Fruit fly (Drosophila melanogaster) Kc167 (cell line): Measurements from ENCODE around the gene CG12320.

ENCODE experiments used
- Myc ChIP-seq: fragments of >200 bp; optimal IDR thresholded peaks from 2 replicates; lab custom pipeline; 2017; ENCODE audit warnings: missing external identifiers
- Sin3A ChIP-seq: fragments of >200 bp; optimal IDR thresholded peaks from 2 replicates; lab custom pipeline; 2018; ENCODE audit warnings: missing external identifiers
- h ChIP-seq: fragments of >200 bp; optimal IDR thresholded peaks from 3 replicates; lab custom pipeline; 2018; ENCODE audit warnings: missing external identifiers
- insv ChIP-seq: fragments of >200 bp; optimal IDR thresholded peaks from 3 replicates; lab custom pipeline; 2018; ENCODE audit warnings: missing external identifiers
- psq ChIP-seq: fragments of >200 bp; optimal IDR thresholded peaks from 2 replicates; lab custom pipeline; 2017; ENCODE audit warnings: missing external identifiers
- ttk ChIP-seq: sonication (Bioruptor generic); optimal IDR thresholded peaks from 2 replicates; lab custom pipeline; 2017; ENCODE audit warnings: missing external identifiers

Gene CG12320

dm6 chr3R:18288677-18289076 lies 36.1 kb upstream of the CG12320 start, which contains the start of gene CG7131:
CG7131 (minus strand) TSS chr3R:18288777.
- TF ChIP-seq Myc (no peak), psq (lab: Kevin White, UChicago) (no peak), ttk (lab: Kevin White, UChicago) (no peak), h (lab: Kevin White, UChicago) (no peak), insv (no peak), Sin3A (lab: Kevin White, UChicago) (no peak)

- TF ChIP-seq h (lab: Kevin White, UChicago): no peak
- TF ChIP-seq insv: no peak
- TF ChIP-seq Sin3A (lab: Kevin White, UChicago): no peak
- TF ChIP-seq Myc: no peak
- TF ChIP-seq psq (lab: Kevin White, UChicago): no peak
- TF ChIP-seq ttk (lab: Kevin White, UChicago): no peak
Observed at dm6 chr3R:18283441-18283840, 30.9 kb upstream of the CG12320 start, which contains the start of the genes CG14312 and CG8064. CG14312 (minus strand) TSS chr3R:18283528. CG8064 (plus strand) TSS chr3R:18283660.

- no peak for TF ChIP-seq Sin3A (lab: Kevin White, UChicago)
- TF ChIP-seq ttk (lab: Kevin White, UChicago): no peak
- TF ChIP-seq Myc: no peak
- no peak for TF ChIP-seq psq (lab: Kevin White, UChicago)
- TF ChIP-seq insv: no peak
- TF ChIP-seq h (lab: Kevin White, UChicago): no peak
Observed at dm6 chr3R:18280866-18281473, 28.4 kb upstream of the CG12320 start.

- TF ChIP-seq Myc (no peak), ttk (lab: Kevin White, UChicago) (no peak), h (lab: Kevin White, UChicago) (no peak), Sin3A (lab: Kevin White, UChicago) (no peak), insv (no peak), psq (lab: Kevin White, UChicago) (no peak)
Observed at dm6 chr3R:18280133-18280532, 27.6 kb upstream of the CG12320 start.

- no peak for TF ChIP-seq Myc
- no peak for TF ChIP-seq psq (lab: Kevin White, UChicago)
- no peak for TF ChIP-seq Sin3A (lab: Kevin White, UChicago)
- no peak for TF ChIP-seq ttk (lab: Kevin White, UChicago)
- no peak for TF ChIP-seq h (lab: Kevin White, UChicago)
- no peak for TF ChIP-seq insv
Observed at dm6 chr3R:18279494-18279893, 27.0 kb upstream of the CG12320 start, which contains the start of gene CG7142. CG7142 (minus strand) TSS chr3R:18279522.

dm6 chr3R:18277406-18277805 lies 24.9 kb upstream of the CG12320 start:
- TF ChIP-seq ttk (lab: Kevin White, UChicago): no peak

dm6 chr3R:18276688-18277087 lies 24.2 kb upstream of the CG12320 start:
- no peak for TF ChIP-seq insv
- TF ChIP-seq Myc: no peak
- TF ChIP-seq h (lab: Kevin White, UChicago): no peak
- TF ChIP-seq Sin3A (lab: Kevin White, UChicago): no peak
- no peak for TF ChIP-seq ttk (lab: Kevin White, UChicago)
- no peak for TF ChIP-seq psq (lab: Kevin White, UChicago)

dm6 chr3R:18275113-18275782 lies 22.7 kb upstream of the CG12320 start:
- TF ChIP-seq insv: no peak

- TF ChIP-seq insv: no peak
- no peak for TF ChIP-seq psq (lab: Kevin White, UChicago)
- TF ChIP-seq Myc: no peak
- TF ChIP-seq h (lab: Kevin White, UChicago): no peak
- TF ChIP-seq Sin3A (lab: Kevin White, UChicago): no peak
- no peak for TF ChIP-seq ttk (lab: Kevin White, UChicago)
Observed at dm6 chr3R:18274328-18275098, 22.0 kb upstream of the CG12320 start, which contains the start of the genes Vps39 and eIF1A. Vps39 (minus strand) TSS chr3R:18274446. eIF1A (plus strand) TSS chr3R:18274665.

- TF ChIP-seq psq (lab: Kevin White, UChicago) (no peak), ttk (lab: Kevin White, UChicago) (no peak), Sin3A (lab: Kevin White, UChicago) (no peak)
Observed at dm6 chr3R:18269744-18270348, 17.3 kb upstream of the CG12320 start.

- TF ChIP-seq Sin3A (lab: Kevin White, UChicago): no peak
- no peak for TF ChIP-seq psq (lab: Kevin White, UChicago)
- TF ChIP-seq ttk (lab: Kevin White, UChicago): no peak
- TF ChIP-seq Myc: no peak
- no peak for TF ChIP-seq h (lab: Kevin White, UChicago)
- TF ChIP-seq insv: no peak
Observed at dm6 chr3R:18267489-18267888, 15.0 kb upstream of the CG12320 start, which contains the start of gene CG18599. CG18599 (plus strand) TSS chr3R:18267789.

dm6 chr3R:18266665-18267064 lies 14.1 kb upstream of the CG12320 start:
- TF ChIP-seq Myc (no peak), h (lab: Kevin White, UChicago) (no peak), Sin3A (lab: Kevin White, UChicago) (no peak), insv (no peak), psq (lab: Kevin White, UChicago) (no peak), ttk (lab: Kevin White, UChicago) (no peak)
